Worm (Caenorhabditis elegans) whole organism, L4 larva: ENCODE measurements around the gene F36G9.7.

ENCODE experiments used
- aly-2 ChIP-seq: sonication (generic microtip); optimal IDR thresholded peaks from 2 replicates; lab custom pipeline; 2018; ENCODE audit warnings: missing biosample characterization, missing genetic modification characterization
- jun-1 ChIP-seq: fragments of 150-350 bp; optimal IDR thresholded peaks from 2 replicates; lab custom pipeline; 2014; ENCODE audit warnings: missing biosample characterization, missing genetic modification reagents, missing genetic modification characterization
- lin-15B ChIP-seq: fragments of 150-350 bp; sonication (generic microtip); optimal IDR thresholded peaks from 3 replicates; lab custom pipeline; 2014; ENCODE audit warnings: missing biosample characterization, missing genetic modification characterization
- lin-29 ChIP-seq: fragments of 200-800 bp; sonication (Bioruptor generic); IDR thresholded peaks from 2 replicates; pipeline ENCODE4 v1.3.6; 2022; ENCODE audit warnings: missing genetic modification reagents, missing genetic modification characterization, missing compliant biosample characterization
- lsy-2 ChIP-seq, 2 experiments: fragments of 150-350 bp in 1 of 2; sonication (generic microtip) in 1 of 2; optimal IDR thresholded peaks; 2 replicates each; lab custom pipeline; 2014 to 2017; ENCODE audit warnings: missing biosample characterization in 2 of 2, missing genetic modification characterization in 2 of 2
- mdt-29 ChIP-seq: fragments of 200-800 bp; sonication (Bioruptor generic); IDR thresholded peaks from 2 replicates; pipeline ENCODE4 v1.3.6; 2022; ENCODE audit warnings: missing genetic modification reagents, missing genetic modification characterization, missing compliant biosample characterization
- nhr-28 ChIP-seq: fragments of 150-350 bp; optimal IDR thresholded peaks from 2 replicates; lab custom pipeline; 2014; ENCODE audit warnings: missing biosample characterization, missing genetic modification characterization
- nhr-77 ChIP-seq: fragments of 150-350 bp; optimal IDR thresholded peaks from 2 replicates; lab custom pipeline; 2014; ENCODE audit warnings: missing biosample characterization, missing genetic modification characterization

- TF ChIP-seq aly-2 (tag; lab: Kevin White, UChicago) (no peak), jun-1 (tag; lab: Kevin White, UChicago) (no peak), lin-29 (GFP tag; lab: Robert Waterston, UW) (no peak), lsy-2 (tag; optimal IDR thresholded peaks at IDR 0.05; lab: Kevin White, UChicago) (no peak), mdt-29 (GFP tag; lab: Robert Waterston, UW) (no peak), nhr-77 (tag; lab: Kevin White, UChicago) (peak; percentile 68), nhr-28 (tag; lab: Kevin White, UChicago) (peak; percentile 87), lin-15B (no peak)
Measured at ce11 chrV:15924307-15924706, 45.2 kb downstream of the F36G9.7 start, which contains the start of gene nhr-108.
